Worm (Caenorhabditis elegans) whole organism, early embryonic: ENCODE results near the gene F10E7.6.

Source experiments
- pes-1 ChIP-seq: fragments of 200-800 bp; sonication (Bioruptor generic); IDR thresholded peaks from 2 replicates; pipeline ENCODE4 v1.3.6; 2022; ENCODE audit warnings: missing genetic modification reagents, missing genetic modification characterization, missing compliant biosample characterization
- scrt-1 ChIP-seq: fragments of 200-800 bp; sonication (Bioruptor generic); IDR thresholded peaks from 2 replicates; pipeline ENCODE4 v1.3.6; 2022; ENCODE audit warnings: missing genetic modification characterization, missing compliant biosample characterization

- no peak for TF ChIP-seq pes-1 (GFP tag; lab: Robert Waterston, UW)
- TF ChIP-seq scrt-1 (GFP tag; lab: Robert Waterston, UW) = no peak
Observed at ce11 chrII:7065391-7065790, 47.5 kb upstream of the F10E7.6 start, which contains the start of gene nos-2.
